Worm (Caenorhabditis elegans) whole organism, L4 larva: ENCODE measurements around the gene srh-75.

Experiments used
- D1046.2 ChIP-seq: fragments of 200-800 bp; sonication (Bioruptor generic); IDR thresholded peaks from 2 replicates; pipeline ENCODE4 v1.3.6; 2022; ENCODE audit warnings: missing genetic modification characterization, missing compliant biosample characterization
- F44E2.7 ChIP-seq: fragments of 200-800 bp; sonication (Bioruptor generic); IDR thresholded peaks from 2 replicates; pipeline ENCODE4 v2.1.2; 2022; ENCODE audit warnings: missing genetic modification characterization, missing compliant biosample characterization
- R02D3.7 ChIP-seq: fragments of 150-350 bp; sonication (generic microtip); optimal IDR thresholded peaks from 3 replicates; lab custom pipeline; 2014; ENCODE audit warnings: missing biosample characterization, missing genetic modification characterization
- T20F7.1 ChIP-seq: fragments of 200-800 bp; sonication (Bioruptor generic); optimal IDR thresholded peaks from 2 replicates; lab custom pipeline; 2018; ENCODE audit warnings: mild to moderate bottlenecking, missing genetic modification characterization, missing compliant biosample characterization
- T26A8.4 ChIP-seq: fragments of 200-800 bp; sonication (Bioruptor generic); IDR thresholded peaks from 2 replicates; pipeline ENCODE4 v1.3.6; 2022; ENCODE audit warnings: missing genetic modification characterization, missing compliant biosample characterization
- Y105C5A.15 ChIP-seq: fragments of 200-800 bp; sonication (Bioruptor generic); IDR thresholded peaks from 2 replicates; pipeline ENCODE4 v1.3.6; 2022; ENCODE audit warnings: missing genetic modification characterization, missing compliant biosample characterization
- Y5F2A.4 ChIP-seq: fragments of 200-800 bp; sonication (Bioruptor generic); optimal IDR thresholded peaks from 2 replicates; lab custom pipeline; 2018; ENCODE audit warnings: mild to moderate bottlenecking, missing genetic modification characterization, missing compliant biosample characterization
- ZK546.5 ChIP-seq, 2 experiments: sonication (generic microtip); optimal IDR thresholded peaks; 2 replicates each; lab custom pipeline; 2017; ENCODE audit warnings: missing biosample characterization in 2 of 2, missing genetic modification characterization in 2 of 2
- aha-1 ChIP-seq: fragments of 150-350 bp; peaks from one replicate; lab custom pipeline; 2014; ENCODE audit warnings: missing biosample characterization, missing genetic modification characterization
- ama-1 ChIP-seq: fragments of 150-350 bp; optimal IDR thresholded peaks from 2 replicates; lab custom pipeline; 2014; ENCODE audit warnings: inconsistent platforms, mixed read lengths
- ceh-20 ChIP-seq: fragments of 200-800 bp; sonication (Bioruptor generic); IDR thresholded peaks from 2 replicates; pipeline ENCODE4 v1.3.6; 2022; ENCODE audit warnings: missing genetic modification reagents, missing genetic modification characterization, missing compliant biosample characterization
- ceh-28 ChIP-seq: fragments of 150-350 bp; optimal IDR thresholded peaks from 2 replicates; lab custom pipeline; 2014; ENCODE audit warnings: missing biosample characterization, missing genetic modification reagents, missing genetic modification characterization
- ceh-44 ChIP-seq: fragments of 200-800 bp; sonication (Bioruptor generic); IDR thresholded peaks from 2 replicates; pipeline ENCODE4 v1.3.6; 2022; ENCODE audit warnings: missing genetic modification reagents, missing genetic modification characterization, missing compliant biosample characterization
- ceh-62 ChIP-seq: sonication (generic microtip); optimal IDR thresholded peaks from 2 replicates; lab custom pipeline; 2017; ENCODE audit warnings: missing biosample characterization, missing genetic modification characterization
- ceh-82 ChIP-seq: sonication (generic microtip); optimal IDR thresholded peaks from 2 replicates; lab custom pipeline; 2017; ENCODE audit warnings: missing biosample characterization, missing genetic modification characterization
- ctbp-1 ChIP-seq: fragments of 200-800 bp; sonication (Bioruptor generic); IDR thresholded peaks from 2 replicates; pipeline ENCODE4 v1.3.6; 2022; ENCODE audit warnings: missing genetic modification reagents, missing genetic modification characterization, missing compliant biosample characterization
- daf-12 ChIP-seq: fragments of 150-350 bp; optimal IDR thresholded peaks from 2 replicates; lab custom pipeline; 2014; ENCODE audit warnings: missing biosample characterization, missing genetic modification reagents, missing genetic modification characterization
- dmd-6 ChIP-seq: fragments of 200-800 bp; sonication (Bioruptor generic); IDR thresholded peaks from 2 replicates; pipeline ENCODE4 v1.3.6; 2022; ENCODE audit warnings: missing genetic modification reagents, missing genetic modification characterization, missing compliant biosample characterization
- dve-1 ChIP-seq: sonication (generic microtip); optimal IDR thresholded peaks from 2 replicates; lab custom pipeline; 2017; ENCODE audit warnings: antibody characterized with exemption, mild to moderate bottlenecking, missing genetic modification characterization, missing compliant biosample characterization; ENCODE audit not compliant: insufficient read depth
- hlh-11 ChIP-seq: fragments of 200-800 bp; sonication (Bioruptor generic); optimal IDR thresholded peaks from 2 replicates; lab custom pipeline; 2018; ENCODE audit warnings: mild to moderate bottlenecking, missing genetic modification characterization, missing compliant biosample characterization
- hlh-30 ChIP-seq: sonication (generic microtip); optimal IDR thresholded peaks from 2 replicates; lab custom pipeline; 2017; ENCODE audit warnings: antibody characterized with exemption, mild to moderate bottlenecking, missing genetic modification characterization, missing compliant biosample characterization; ENCODE audit not compliant: insufficient read depth
- lin-15B ChIP-seq: fragments of 150-350 bp; sonication (generic microtip); optimal IDR thresholded peaks from 3 replicates; lab custom pipeline; 2014; ENCODE audit warnings: missing biosample characterization, missing genetic modification characterization
- lin-38 ChIP-seq: fragments of 200-800 bp; sonication (Bioruptor generic); IDR thresholded peaks from 2 replicates; pipeline ENCODE4 v1.3.6; 2022; ENCODE audit warnings: missing genetic modification reagents, missing genetic modification characterization, missing compliant biosample characterization
- lir-3 ChIP-seq: sonication (generic microtip); optimal IDR thresholded peaks from 2 replicates; lab custom pipeline; 2016; ENCODE audit warnings: mild to moderate bottlenecking, missing genetic modification characterization, missing compliant biosample characterization
- mdl-1 ChIP-seq, 2 experiments: fragments of 150-350 bp in 1 of 2; sonication (generic microtip) in 1 of 2; optimal IDR thresholded peaks; 2 replicates each; lab custom pipeline; 2014 to 2017; ENCODE audit warnings: missing biosample characterization in 2 of 2, missing genetic modification characterization in 2 of 2
- mdt-29 ChIP-seq: fragments of 200-800 bp; sonication (Bioruptor generic); IDR thresholded peaks from 2 replicates; pipeline ENCODE4 v1.3.6; 2022; ENCODE audit warnings: missing genetic modification reagents, missing genetic modification characterization, missing compliant biosample characterization
- mep-1 ChIP-seq: fragments of 150-350 bp; sonication (generic microtip); optimal IDR thresholded peaks from 3 replicates; lab custom pipeline; 2014; ENCODE audit warnings: missing biosample characterization, missing genetic modification characterization
- mes-2 ChIP-seq: sonication (generic microtip); optimal IDR thresholded peaks from 2 replicates; lab custom pipeline; 2016; ENCODE audit warnings: missing genotype, mild to moderate bottlenecking, missing genetic modification characterization, missing compliant biosample characterization; ENCODE audit not compliant: poor library complexity, severe bottlenecking
- mxl-2 ChIP-seq: fragments of 200-800 bp; sonication (Bioruptor generic); conservative IDR thresholded peaks from 2 replicates; pipeline ENCODE4 v1.3.6; 2022; ENCODE audit warnings: missing genetic modification reagents, missing genetic modification characterization, missing compliant biosample characterization
- mxl-3 ChIP-seq: fragments of 200-800 bp; sonication (Bioruptor generic); optimal IDR thresholded peaks from 2 replicates; lab custom pipeline; 2018; ENCODE audit warnings: mild to moderate bottlenecking, missing genetic modification characterization, missing compliant biosample characterization
- nhr-102 ChIP-seq: sonication (generic microtip); optimal IDR thresholded peaks from 2 replicates; lab custom pipeline; 2016; ENCODE audit warnings: mild to moderate bottlenecking, missing genetic modification characterization, moderate library complexity, missing compliant biosample characterization
- nhr-237 ChIP-seq: sonication (generic microtip); optimal IDR thresholded peaks from 2 replicates; lab custom pipeline; 2017; ENCODE audit warnings: missing biosample characterization, missing genetic modification characterization
- nhr-28 ChIP-seq: fragments of 150-350 bp; optimal IDR thresholded peaks from 2 replicates; lab custom pipeline; 2014; ENCODE audit warnings: missing biosample characterization, missing genetic modification characterization
- nhr-48 ChIP-seq: sonication (generic microtip); optimal IDR thresholded peaks from 2 replicates; lab custom pipeline; 2016; ENCODE audit warnings: mild to moderate bottlenecking, missing genetic modification characterization, missing compliant biosample characterization
- pha-4 ChIP-seq, 2 experiments: fragments of 150-350 bp in 1 of 2; fragments of 200-800 bp in 1 of 2; sonication (Bioruptor generic) in 1 of 2; IDR thresholded peaks in 1 of 2; optimal IDR thresholded peaks in 1 of 2; 2 replicates each; pipeline versions ENCODE4 v1.3.6 to Lab custom; 2014 to 2022; ENCODE audit warnings: missing genetic modification characterization in 2 of 2, missing genetic modification reagents in 2 of 2, missing biosample characterization in 1 of 2, missing compliant biosample characterization in 1 of 2
- rbr-2 ChIP-seq: sonication (generic microtip); optimal IDR thresholded peaks from 2 replicates; lab custom pipeline; 2016; ENCODE audit warnings: missing genotype, missing genetic modification characterization, missing compliant biosample characterization
- skn-1 ChIP-seq: fragments of 150-350 bp; optimal IDR thresholded peaks from 2 replicates; lab custom pipeline; 2014; ENCODE audit warnings: missing biosample characterization, missing genetic modification characterization
- spr-3 ChIP-seq: fragments of 200-800 bp; sonication (Bioruptor generic); optimal IDR thresholded peaks from 2 replicates; lab custom pipeline; 2018; ENCODE audit warnings: mild to moderate bottlenecking, missing genetic modification characterization, missing compliant biosample characterization
- unc-39 ChIP-seq: sonication (generic microtip); optimal IDR thresholded peaks from 2 replicates; lab custom pipeline; 2017; ENCODE audit warnings: missing biosample characterization, missing genetic modification characterization
- vab-7 ChIP-seq: fragments of 200-800 bp; sonication (Bioruptor generic); IDR thresholded peaks from 2 replicates; pipeline ENCODE4 v1.3.6; 2022; ENCODE audit warnings: missing genetic modification reagents, missing genetic modification characterization, missing compliant biosample characterization
- zip-11 ChIP-seq: fragments of 200-800 bp; sonication (Bioruptor generic); IDR thresholded peaks from 2 replicates; pipeline ENCODE4 v1.3.6; 2022; ENCODE audit warnings: missing genetic modification characterization, missing compliant biosample characterization
- zip-2 ChIP-seq: fragments of 150-350 bp; optimal IDR thresholded peaks from 2 replicates; lab custom pipeline; 2014; ENCODE audit warnings: missing biosample characterization, missing genetic modification characterization

The srh-75 gene

DNA sequence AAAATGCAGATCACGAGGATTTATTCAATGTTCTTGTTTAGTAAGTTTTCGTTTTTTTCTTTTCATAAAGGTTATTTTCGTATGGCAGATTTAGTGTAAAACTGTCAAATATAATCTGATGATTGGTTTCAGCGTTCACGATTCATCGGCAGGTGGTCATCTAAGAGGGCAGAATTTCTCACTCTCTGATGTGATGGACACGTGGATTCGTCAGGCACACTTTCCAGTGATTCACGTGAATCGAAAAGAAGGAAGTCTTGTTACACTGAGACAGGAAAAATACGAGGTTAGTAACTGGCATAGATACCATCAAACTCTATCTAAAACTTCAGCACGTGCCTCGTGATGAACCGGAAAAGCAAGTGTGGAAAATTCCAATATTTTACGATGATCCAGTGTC, 37.8 kb upstream of the srh-75 start (continued):
- peak; percentile 34 for TF ChIP-seq hlh-11 (tag; lab: Kevin White, UChicago)
- TF ChIP-seq mxl-2 (GFP tag; lab: Robert Waterston, UW) = peak; percentile 83
- TF ChIP-seq mes-2 = no peak
- TF ChIP-seq dve-1 (tag; lab: Kevin White, UChicago) = peak; percentile 18
- TF ChIP-seq F44E2.7 (GFP tag; lab: Robert Waterston, UW) = no peak
- TF ChIP-seq ceh-82 (tag; lab: Kevin White, UChicago) = no peak
- no peak for TF ChIP-seq lir-3 (tag; lab: Kevin White, UChicago)
- TF ChIP-seq mdt-29 (GFP tag; lab: Robert Waterston, UW) = no peak
- TF ChIP-seq vab-7 (GFP tag; lab: Robert Waterston, UW) = no peak
- peak; percentile 73 for TF ChIP-seq mxl-3 (GFP tag; lab: Kevin White, UChicago)
- TF ChIP-seq mep-1 (tag; lab: Kevin White, UChicago) = no peak
- TF ChIP-seq zip-11 (GFP tag; lab: Robert Waterston, UW) = no peak
- TF ChIP-seq lin-15B = no peak
- TF ChIP-seq ctbp-1 (GFP tag; lab: Robert Waterston, UW) = no peak
- no peak for TF ChIP-seq nhr-237 (tag; lab: Kevin White, UChicago)

- TF ChIP-seq aha-1 = peak; percentile 71
- TF ChIP-seq ceh-62 (tag; lab: Kevin White, UChicago) = no peak
Observed at ce11 chrV:11093163-11094091, 36.5 kb upstream of the srh-75 start, which contains the start of gene lact-8. Gene lact-8 (minus strand): TSS chrV:11093607.

ce11 chrV:11087519-11087998, 30.6 kb upstream of the srh-75 start, which contains the start of gene Y42A5A.1:
Gene Y42A5A.1 (plus strand): TSS chrV:11087948.
- no peak for TF ChIP-seq ceh-44 (GFP tag; lab: Robert Waterston, UW)
- TF ChIP-seq lin-38 (GFP tag; lab: Robert Waterston, UW) = no peak
- TF ChIP-seq R02D3.7 (tag; lab: Kevin White, UChicago) = no peak
- no peak for TF ChIP-seq pha-4 (GFP tag; IDR thresholded peaks at IDR 0.05; lab: Robert Waterston, UW)
- TF ChIP-seq pha-4 (tag; optimal IDR thresholded peaks at IDR 0.05; lab: Kevin White, UChicago) = no peak
- no peak for TF ChIP-seq unc-39
- no peak for TF ChIP-seq D1046.2

DNA sequence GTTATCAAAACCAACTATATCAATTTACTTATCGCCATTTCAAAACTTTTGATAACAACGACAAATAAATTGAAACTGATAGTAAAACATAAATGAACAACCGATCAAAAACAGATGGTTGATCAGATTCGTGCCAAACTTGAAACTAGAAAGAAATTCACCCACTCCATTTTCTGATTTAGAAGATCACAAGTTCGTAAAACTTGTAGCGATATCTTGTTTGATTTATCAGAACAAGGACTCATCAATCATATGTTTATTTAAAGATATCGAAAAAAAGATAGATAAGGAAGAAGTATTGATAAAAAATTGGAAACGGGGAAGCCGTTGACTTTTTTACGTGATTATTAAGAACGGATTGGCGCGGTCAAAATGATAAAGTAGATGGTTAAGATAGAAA, 30.2 kb upstream of the srh-75 start:
- TF ChIP-seq spr-3 (GFP tag; lab: Kevin White, UChicago) (no peak), ZK546.5 (tag; optimal IDR thresholded peaks at IDR 0.05; lab: Kevin White, UChicago) (no peak), Y105C5A.15 (no peak), dmd-6 (GFP tag; lab: Robert Waterston, UW) (peak; percentile 58), ama-1 (lab: Kevin White, UChicago) (no peak), vab-7 (GFP tag; lab: Robert Waterston, UW) (no peak), hlh-30 (tag; lab: Kevin White, UChicago) (peak; percentile 4), nhr-102 (tag; lab: Kevin White, UChicago) (no peak), D1046.2 (no peak), ceh-20 (GFP tag; lab: Robert Waterston, UW) (peak; percentile 64; the same call in 1 of the 2 replicates), lin-38 (GFP tag; lab: Robert Waterston, UW) (no peak), nhr-28 (tag; lab: Kevin White, UChicago) (peak; percentile 61), mdl-1 (tag; optimal IDR thresholded peaks at IDR 0.05; lab: Kevin White, UChicago) (peak in 1 of 2 experiments; percentile 15), Y5F2A.4 (GFP tag; lab: Kevin White, UChicago) (no peak), nhr-48 (tag; lab: Kevin White, UChicago) (peak; percentile 0), ceh-28 (no peak), daf-12 (tag; lab: Kevin White, UChicago) (no peak), ceh-44 (GFP tag; lab: Robert Waterston, UW) (no peak), skn-1 (tag; lab: Kevin White, UChicago) (no peak), lin-15B (no peak), T26A8.4 (no peak), zip-2 (no peak), dve-1 (tag; lab: Kevin White, UChicago) (no peak), rbr-2 (no peak), T20F7.1 (peak; percentile 25), hlh-11 (tag; lab: Kevin White, UChicago) (peak; percentile 36)
